Fruit fly (Drosophila melanogaster): ENCODE data around the gene CG34454.

- TF ChIP-seq h (GFP tag; optimal IDR thresholded peaks at IDR 0.05) (no peak), Jra (GFP tag; optimal IDR thresholded peaks at IDR 0.05) (no peak), pan (optimal IDR thresholded peaks at IDR 0.05) (no peak), usp (GFP tag; optimal IDR thresholded peaks at IDR 0.05) (no peak), sage (GFP tag; optimal IDR thresholded peaks at IDR 0.05) (no peak), Dif (GFP tag; optimal IDR thresholded peaks at IDR 0.05; ENCODE audit: partially characterized antibody) (no peak)
Measured at dm6 chr3L:263500-264377, 31.6 kb upstream of the CG34454 start.
